Worm (Caenorhabditis elegans) whole organism, midembryonic: ENCODE measurements around the gene math-21.

Source experiments
- T22C8.4 ChIP-seq: fragments of 200-800 bp; sonication (Bioruptor generic); IDR thresholded peaks from 2 replicates; pipeline ENCODE4 v1.3.6; 2022; ENCODE audit warnings: missing genetic modification characterization, missing compliant biosample characterization
- cog-1 ChIP-seq: sonication (generic microtip); optimal IDR thresholded peaks from 2 replicates; lab custom pipeline; 2016; ENCODE audit warnings: missing genetic modification characterization, missing compliant biosample characterization
- flt-1 ChIP-seq: fragments of 200-800 bp; sonication (Bioruptor generic); IDR thresholded peaks from 2 replicates; pipeline ENCODE4 v1.3.6; 2022; ENCODE audit warnings: missing genetic modification characterization, missing compliant biosample characterization
- klf-2 ChIP-seq: fragments of 200-800 bp; sonication (Bioruptor generic); conservative IDR thresholded peaks from 2 replicates; pipeline ENCODE4 v1.3.6; 2022; ENCODE audit warnings: missing genetic modification reagents, missing genetic modification characterization, missing compliant biosample characterization
- med-1 ChIP-seq: sonication (generic microtip); optimal IDR thresholded peaks from 2 replicates; lab custom pipeline; 2017; ENCODE audit warnings: missing genetic modification characterization, mild to moderate bottlenecking, missing compliant biosample characterization, antibody characterized with exemption, missing genetic modification reagents; ENCODE audit not compliant: insufficient read depth
- ref-1 ChIP-seq: fragments of 200-800 bp; sonication (Bioruptor generic); conservative IDR thresholded peaks from 2 replicates; pipeline ENCODE4 v1.3.6; 2022; ENCODE audit warnings: missing genetic modification reagents, missing genetic modification characterization, missing compliant biosample characterization
- tab-1 ChIP-seq: fragments of 200-800 bp; sonication (Bioruptor generic); IDR thresholded peaks from 2 replicates; pipeline ENCODE4 v1.3.6; 2022; ENCODE audit warnings: missing genetic modification characterization, missing compliant biosample characterization
- ztf-23 ChIP-seq: fragments of 200-800 bp; sonication (Bioruptor generic); IDR thresholded peaks from 2 replicates; pipeline ENCODE4 v1.3.6; 2022; ENCODE audit warnings: missing genetic modification reagents, missing genetic modification characterization, missing compliant biosample characterization
- ztf-29 ChIP-seq: fragments of 200-800 bp; sonication (Bioruptor generic); IDR thresholded peaks from 2 replicates; pipeline ENCODE4 v1.3.6; 2022; ENCODE audit warnings: missing genetic modification reagents, missing genetic modification characterization, missing compliant biosample characterization

math-21 gene

DNA sequence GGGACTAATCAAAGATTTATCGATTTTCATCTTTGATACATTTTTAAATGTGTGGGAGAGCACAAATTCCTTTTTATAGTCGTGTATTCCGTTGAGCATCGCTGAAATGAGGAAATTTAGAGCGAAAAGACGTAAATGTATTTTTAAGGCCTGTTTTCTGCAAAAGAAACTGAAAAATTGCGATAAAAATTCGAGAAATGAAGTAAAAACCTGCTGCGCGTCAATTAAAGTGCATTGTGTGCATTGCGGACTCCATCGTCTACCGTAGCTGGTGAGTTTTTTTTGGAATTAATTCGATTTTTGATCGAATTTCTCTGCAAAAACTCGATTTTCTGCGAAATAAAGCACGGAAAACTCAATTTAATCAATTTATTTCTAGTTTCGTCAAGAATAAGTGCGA lies 45.5 kb downstream of the math-21 start, which contains the start of gene bath-19:
TSS of gene bath-19 (minus strand) at position 101 of the 400 bp plus-strand sequence.
- TF ChIP-seq tab-1 (no peak), klf-2 (GFP tag; lab: Robert Waterston, UW) (no peak), T22C8.4 (GFP tag; lab: Robert Waterston, UW) (no peak), ztf-29 (GFP tag; lab: Robert Waterston, UW) (no peak), flt-1 (GFP tag; lab: Robert Waterston, UW) (no peak), med-1 (GFP tag; lab: Kevin White, UChicago) (no peak), cog-1 (tag; lab: Kevin White, UChicago) (no peak), ztf-23 (no peak), ref-1 (GFP tag; lab: Robert Waterston, UW) (no peak)

DNA sequence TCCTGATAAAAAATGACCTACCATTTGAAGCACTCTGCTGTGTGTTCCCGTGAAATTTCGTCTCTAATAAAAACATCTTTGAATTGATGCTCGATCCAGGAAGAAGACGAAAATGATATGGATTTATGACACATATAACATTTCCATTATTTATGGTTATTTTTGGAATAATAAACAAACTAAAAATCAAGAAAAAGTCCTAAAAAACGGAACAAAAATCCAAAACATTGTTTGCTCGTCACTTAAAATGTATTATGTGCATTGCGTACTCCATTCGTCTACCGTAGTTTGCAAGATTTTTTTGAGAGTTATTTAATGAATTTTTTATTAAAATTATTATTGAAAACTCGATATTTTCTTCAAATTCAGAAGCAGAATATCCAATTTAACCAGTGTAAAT lies 48.6 kb downstream of the math-21 start, which contains the start of gene bath-20:
TSS of gene bath-20 (minus strand) at position 101 of the 400 bp plus-strand sequence.
- no peak for TF ChIP-seq tab-1
- TF ChIP-seq ztf-29 (GFP tag; lab: Robert Waterston, UW) = no peak
- no peak for TF ChIP-seq ref-1 (GFP tag; lab: Robert Waterston, UW)
- TF ChIP-seq klf-2 (GFP tag; lab: Robert Waterston, UW) = no peak
- no peak for TF ChIP-seq cog-1 (tag; lab: Kevin White, UChicago)
- no peak for TF ChIP-seq flt-1 (GFP tag; lab: Robert Waterston, UW)
- TF ChIP-seq ztf-23 = no peak
- no peak for TF ChIP-seq med-1 (GFP tag; lab: Kevin White, UChicago)
- TF ChIP-seq T22C8.4 (GFP tag; lab: Robert Waterston, UW) = no peak
